Worm (Caenorhabditis elegans) whole organism, L4 larva: Measurements from ENCODE around the gene fbxa-74.

ENCODE experiments used
- R02D3.7 ChIP-seq: fragments of 150-350 bp; sonication (generic microtip); optimal IDR thresholded peaks from 3 replicates; lab custom pipeline; 2014; ENCODE audit warnings: missing biosample characterization, missing genetic modification characterization
- ctbp-1 ChIP-seq: fragments of 200-800 bp; sonication (Bioruptor generic); IDR thresholded peaks from 2 replicates; pipeline ENCODE4 v1.3.6; 2022; ENCODE audit warnings: missing genetic modification reagents, missing genetic modification characterization, missing compliant biosample characterization
- daf-16 ChIP-seq, 3 experiments: sonication (generic microtip); optimal IDR thresholded peaks; 2 replicates each; lab custom pipeline; 2016 to 2017; ENCODE audit warnings: missing genetic modification characterization in 3 of 3, missing genetic modification reagents in 3 of 3, mild to moderate bottlenecking in 2 of 3, missing compliant biosample characterization in 2 of 3, missing biosample characterization in 1 of 3, moderate library complexity in 1 of 3
- dve-1 ChIP-seq: sonication (generic microtip); optimal IDR thresholded peaks from 2 replicates; lab custom pipeline; 2017; ENCODE audit warnings: antibody characterized with exemption, mild to moderate bottlenecking, missing genetic modification characterization, missing compliant biosample characterization; ENCODE audit not compliant: insufficient read depth
- fos-1 ChIP-seq: fragments of 150-350 bp; optimal IDR thresholded peaks from 2 replicates; lab custom pipeline; 2014; ENCODE audit warnings: missing biosample characterization, missing genetic modification characterization
- hif-1 ChIP-seq, 2 experiments: sonication (generic microtip); optimal IDR thresholded peaks; 2 replicates each; lab custom pipeline; 2016 to 2017; ENCODE audit warnings: missing compliant biosample characterization in 2 of 2, missing genetic modification characterization in 2 of 2, missing genetic modification reagents in 2 of 2, missing genotype in 2 of 2, mild to moderate bottlenecking in 1 of 2
- lin-1 ChIP-seq: fragments of 200-800 bp; sonication (Bioruptor generic); IDR thresholded peaks from 2 replicates; pipeline ENCODE4 v1.3.6; 2022; ENCODE audit warnings: missing genetic modification reagents, missing genetic modification characterization, missing compliant biosample characterization
- lin-13 ChIP-seq: fragments of 150-350 bp; optimal IDR thresholded peaks from 2 replicates; lab custom pipeline; 2014; ENCODE audit warnings: missing biosample characterization, missing genetic modification reagents, missing genetic modification characterization
- nhr-11 ChIP-seq: fragments of 150-350 bp; optimal IDR thresholded peaks from 2 replicates; lab custom pipeline; 2014; ENCODE audit warnings: missing biosample characterization, missing genetic modification characterization
- nhr-237 ChIP-seq: sonication (generic microtip); optimal IDR thresholded peaks from 2 replicates; lab custom pipeline; 2017; ENCODE audit warnings: missing biosample characterization, missing genetic modification characterization
- nhr-25 ChIP-seq: sonication (generic microtip); optimal IDR thresholded peaks from 2 replicates; lab custom pipeline; 2017; ENCODE audit warnings: missing genetic modification characterization, mild to moderate bottlenecking, missing compliant biosample characterization, antibody characterized with exemption, moderate library complexity, borderline replicate concordance; ENCODE audit not compliant: insufficient read depth
- nhr-77 ChIP-seq: fragments of 150-350 bp; optimal IDR thresholded peaks from 2 replicates; lab custom pipeline; 2014; ENCODE audit warnings: missing biosample characterization, missing genetic modification characterization
- snpc-4 ChIP-seq: fragments of 150-350 bp; optimal IDR thresholded peaks from 2 replicates; lab custom pipeline; 2014; ENCODE audit warnings: missing biosample characterization, missing genetic modification characterization

ce11 chrIII:1698842-1699241 is at the start of gene fbxa-74:
- TF ChIP-seq daf-16 (GFP tag; optimal IDR thresholded peaks at IDR 0.05; lab: Kevin White, UChicago): no peak
- no peak for TF ChIP-seq daf-16 (tag; optimal IDR thresholded peaks at IDR 0.05; lab: Kevin White, UChicago)
- no peak for TF ChIP-seq lin-1 (GFP tag; lab: Robert Waterston, UW)
- no peak for TF ChIP-seq fos-1 (tag; lab: Kevin White, UChicago)
- TF ChIP-seq snpc-4 (tag; lab: Kevin White, UChicago): no peak
- TF ChIP-seq hif-1 (tag; optimal IDR thresholded peaks at IDR 0.05; lab: Kevin White, UChicago): no peak
- no peak for TF ChIP-seq ctbp-1 (GFP tag; lab: Robert Waterston, UW)
- no peak for TF ChIP-seq nhr-11 (tag; lab: Kevin White, UChicago)
- no peak for TF ChIP-seq lin-13 (GFP tag; lab: Kevin White, UChicago)
- no peak for TF ChIP-seq nhr-25 (tag; lab: Kevin White, UChicago)
- no peak for TF ChIP-seq nhr-237
- no peak for TF ChIP-seq nhr-77 (tag; lab: Kevin White, UChicago)
- TF ChIP-seq dve-1 (tag; lab: Kevin White, UChicago): peak; percentile 41
- no peak for TF ChIP-seq R02D3.7
